Worm (Caenorhabditis elegans) whole organism, midembryonic: Measurements from ENCODE around the gene T04A11.1.

Experiments
- T22C8.4 ChIP-seq: fragments of 200-800 bp; sonication (Bioruptor generic); IDR thresholded peaks from 2 replicates; pipeline ENCODE4 v1.3.6; 2022; ENCODE audit warnings: missing genetic modification characterization, missing compliant biosample characterization
- cog-1 ChIP-seq: sonication (generic microtip); optimal IDR thresholded peaks from 2 replicates; lab custom pipeline; 2016; ENCODE audit warnings: missing genetic modification characterization, missing compliant biosample characterization
- flt-1 ChIP-seq: fragments of 200-800 bp; sonication (Bioruptor generic); IDR thresholded peaks from 2 replicates; pipeline ENCODE4 v1.3.6; 2022; ENCODE audit warnings: missing genetic modification characterization, missing compliant biosample characterization
- klf-2 ChIP-seq: fragments of 200-800 bp; sonication (Bioruptor generic); conservative IDR thresholded peaks from 2 replicates; pipeline ENCODE4 v1.3.6; 2022; ENCODE audit warnings: missing genetic modification reagents, missing genetic modification characterization, missing compliant biosample characterization
- med-1 ChIP-seq: sonication (generic microtip); optimal IDR thresholded peaks from 2 replicates; lab custom pipeline; 2017; ENCODE audit warnings: missing genetic modification characterization, mild to moderate bottlenecking, missing compliant biosample characterization, antibody characterized with exemption, missing genetic modification reagents; ENCODE audit not compliant: insufficient read depth
- tab-1 ChIP-seq: fragments of 200-800 bp; sonication (Bioruptor generic); IDR thresholded peaks from 2 replicates; pipeline ENCODE4 v1.3.6; 2022; ENCODE audit warnings: missing genetic modification characterization, missing compliant biosample characterization
- ztf-23 ChIP-seq: fragments of 200-800 bp; sonication (Bioruptor generic); IDR thresholded peaks from 2 replicates; pipeline ENCODE4 v1.3.6; 2022; ENCODE audit warnings: missing genetic modification reagents, missing genetic modification characterization, missing compliant biosample characterization
- ztf-29 ChIP-seq: fragments of 200-800 bp; sonication (Bioruptor generic); IDR thresholded peaks from 2 replicates; pipeline ENCODE4 v1.3.6; 2022; ENCODE audit warnings: missing genetic modification reagents, missing genetic modification characterization, missing compliant biosample characterization

DNA sequence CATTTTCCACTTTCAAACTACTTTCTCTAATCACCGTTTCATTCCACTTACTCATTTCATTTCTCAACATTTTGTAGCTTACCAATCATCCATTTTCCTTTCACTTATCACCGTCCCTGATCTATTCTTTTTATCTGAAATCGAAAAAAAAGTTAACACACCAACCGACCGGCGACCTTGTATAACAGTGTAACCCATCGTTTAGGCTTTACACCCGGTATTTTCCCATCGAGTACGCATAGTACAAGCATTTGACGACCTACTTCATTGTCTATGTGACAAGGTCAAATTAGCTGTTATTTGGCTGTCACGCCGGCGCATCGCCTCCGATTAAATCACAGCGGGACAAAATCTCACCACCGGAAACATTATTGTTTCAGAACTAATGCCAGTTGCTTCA, 47.3 kb downstream of the T04A11.1 start:
- TF ChIP-seq flt-1: no peak
- no peak for TF ChIP-seq T22C8.4 (GFP tag; lab: Robert Waterston, UW)
- TF ChIP-seq cog-1 (tag; lab: Kevin White, UChicago): no peak
- TF ChIP-seq ztf-29: no peak
- TF ChIP-seq ztf-23 (GFP tag; lab: Robert Waterston, UW): no peak
- no peak for TF ChIP-seq klf-2 (GFP tag; lab: Robert Waterston, UW)
- TF ChIP-seq tab-1 (GFP tag; lab: Robert Waterston, UW): no peak
- no peak for TF ChIP-seq med-1 (GFP tag; lab: Kevin White, UChicago)
